Fruit fly (Drosophila melanogaster) whole organism, embryonic: ENCODE results near the gene CNPYb.

ENCODE experiments used
- ATbp ChIP-seq: fragments of 200-800 bp; sonication (Bioruptor generic); optimal IDR thresholded peaks from 2 replicates; lab custom pipeline; 2017; ENCODE audit warnings: missing biosample characterization, mild to moderate bottlenecking, missing genetic modification characterization, missing genetic modification reagents
- Aef1 ChIP-seq: fragments of 200-800 bp; sonication (Bioruptor generic); IDR thresholded peaks from 3 replicates; pipeline ENCODE4 v1.3.6; 2022; ENCODE audit warnings: missing biosample characterization, missing genetic modification characterization
- CG10543 ChIP-seq: fragments of 200-800 bp; sonication (Bioruptor generic); optimal IDR thresholded peaks from 3 replicates; lab custom pipeline; 2017; ENCODE audit warnings: missing biosample characterization, mild to moderate bottlenecking, missing genetic modification characterization, moderate library complexity
- CG10979 ChIP-seq: fragments of 200-800 bp; sonication (Bioruptor generic); optimal IDR thresholded peaks from 2 replicates; lab custom pipeline; 2018; ENCODE audit warnings: missing biosample characterization, mild to moderate bottlenecking, missing genetic modification characterization, moderate library complexity
- CG11093 ChIP-seq: fragments of 200-800 bp; sonication (Bioruptor generic); IDR thresholded peaks from 3 replicates; pipeline ENCODE4 v1.3.6; 2022; ENCODE audit warnings: missing biosample characterization, missing genetic modification characterization
- CG11247 ChIP-seq: fragments of 200-800 bp; sonication (Bioruptor generic); IDR thresholded peaks from 2 replicates; pipeline ENCODE4 v1.3.6; 2022; ENCODE audit warnings: missing biosample characterization, missing genetic modification characterization
- CG1529 ChIP-seq: fragments of 200-800 bp; sonication (Bioruptor generic); optimal IDR thresholded peaks from 3 replicates; lab custom pipeline; 2018; ENCODE audit warnings: missing biosample characterization, missing genetic modification characterization
- CG16779 ChIP-seq: fragments of 200-800 bp; sonication (Bioruptor generic); IDR thresholded peaks from 2 replicates; pipeline ENCODE4 v1.3.6; 2022; ENCODE audit warnings: missing biosample characterization, missing genetic modification characterization
- CG16813 ChIP-seq: fragments of 200-800 bp; sonication (Bioruptor generic); IDR thresholded peaks from 3 replicates; pipeline ENCODE4 v1.3.6; 2022; ENCODE audit warnings: missing biosample characterization, missing genetic modification characterization; ENCODE audit not compliant: partially characterized antibody
- CG16815 ChIP-seq: fragments of 200-800 bp; sonication (Bioruptor generic); optimal IDR thresholded peaks from 3 replicates; lab custom pipeline; 2017; ENCODE audit warnings: missing biosample characterization, mild to moderate bottlenecking, missing genetic modification characterization
- CG17361 ChIP-seq: fragments of 200-800 bp; sonication (Bioruptor generic); IDR thresholded peaks from 3 replicates; pipeline ENCODE4 v1.3.6; 2022; ENCODE audit warnings: missing biosample characterization, missing genetic modification characterization
- CG18262 ChIP-seq: fragments of 200-800 bp; optimal IDR thresholded peaks from 3 replicates; lab custom pipeline; 2019; ENCODE audit warnings: missing biosample characterization, mild to moderate bottlenecking, missing genetic modification characterization, moderate library complexity
- CG4404 ChIP-seq: fragments of 200-800 bp; sonication (Bioruptor generic); IDR thresholded peaks from 2 replicates; pipeline ENCODE4 v1.3.6; 2022; ENCODE audit warnings: missing biosample characterization, missing genetic modification characterization
- CG6654 ChIP-seq: fragments of 200-800 bp; sonication (Bioruptor generic); optimal IDR thresholded peaks from 2 replicates; lab custom pipeline; 2017; ENCODE audit warnings: missing biosample characterization, mild to moderate bottlenecking, missing genetic modification characterization
- CG6791 ChIP-seq: fragments of 200-800 bp; sonication (Bioruptor generic); IDR thresholded peaks from 3 replicates; pipeline ENCODE4 v1.3.6; 2022; ENCODE audit warnings: missing biosample characterization, missing genetic modification characterization; ENCODE audit not compliant: partially characterized antibody
- CG7357 ChIP-seq: fragments of 200-800 bp; sonication (Bioruptor generic); IDR thresholded peaks from 3 replicates; pipeline ENCODE4 v1.3.6; 2022; ENCODE audit warnings: missing biosample characterization, missing genetic modification characterization
- CG7556 ChIP-seq: fragments of 200-800 bp; sonication (Bioruptor generic); optimal IDR thresholded peaks from 2 replicates; lab custom pipeline; 2017; ENCODE audit warnings: missing biosample characterization, mild to moderate bottlenecking, missing genetic modification characterization
- CG7786 ChIP-seq: fragments of 200-800 bp; sonication (Bioruptor generic); optimal IDR thresholded peaks from 2 replicates; lab custom pipeline; 2016; ENCODE audit warnings: missing biosample characterization, missing genetic modification characterization
- CG8478 ChIP-seq: fragments of >200 bp; optimal IDR thresholded peaks from 2 replicates; lab custom pipeline; 2018
- Dek ChIP-seq: fragments of 200-800 bp; sonication (Bioruptor generic); optimal IDR thresholded peaks from 3 replicates; lab custom pipeline; 2019; ENCODE audit warnings: missing biosample characterization, mild to moderate bottlenecking, missing genetic modification characterization, moderate library complexity
- GATAe ChIP-seq: fragments of 200-800 bp; sonication (Bioruptor generic); conservative IDR thresholded peaks from 2 replicates; pipeline ENCODE4 v1.3.6; 2022; ENCODE audit warnings: missing biosample characterization, missing genetic modification characterization
- Gsc ChIP-seq: fragments of 200-800 bp; sonication (Bioruptor generic); IDR thresholded peaks from 2 replicates; pipeline ENCODE4 v1.3.6; 2022; ENCODE audit warnings: missing biosample characterization, missing genetic modification characterization
- Gug ChIP-seq: fragments of 200-800 bp; sonication (Bioruptor generic); IDR thresholded peaks from 4 replicates; pipeline ENCODE4 v1.3.6; 2022; ENCODE audit warnings: missing biosample characterization, missing genetic modification characterization
- H15 ChIP-seq: fragments of 200-800 bp; sonication (Bioruptor generic); IDR thresholded peaks from 3 replicates; pipeline ENCODE4 v1.3.6; 2022; ENCODE audit warnings: missing biosample characterization, missing genetic modification characterization
- HHEX ChIP-seq: fragments of 200-800 bp; sonication (Bioruptor generic); optimal IDR thresholded peaks from 3 replicates; lab custom pipeline; 2017; ENCODE audit warnings: missing biosample characterization, mild to moderate bottlenecking, missing genetic modification characterization, missing genetic modification reagents
- HLH4C ChIP-seq: fragments of 200-800 bp; sonication (Bioruptor generic); IDR thresholded peaks from 3 replicates; pipeline ENCODE4 v1.3.6; 2022; ENCODE audit warnings: missing biosample characterization, missing genetic modification characterization; ENCODE audit not compliant: partially characterized antibody
- Hand ChIP-seq: fragments of 200-800 bp; sonication (Bioruptor generic); optimal IDR thresholded peaks from 2 replicates; lab custom pipeline; 2017; ENCODE audit warnings: mild to moderate bottlenecking, missing biosample characterization, missing genetic modification reagents, missing genetic modification characterization
- Hsf ChIP-seq: fragments of 200-800 bp; sonication (Bioruptor generic); optimal IDR thresholded peaks from 3 replicates; lab custom pipeline; 2016; ENCODE audit warnings: missing biosample characterization, missing genetic modification characterization
- Med ChIP-seq: fragments of 200-800 bp; sonication (Bioruptor generic); peaks from one replicate; lab custom pipeline; 2016; ENCODE audit warnings: missing biosample characterization, missing genetic modification characterization, mild to moderate bottlenecking, inconsistent platforms, moderate library complexity
- Sox102F ChIP-seq: fragments of 200-800 bp; sonication (Bioruptor generic); optimal IDR thresholded peaks from 2 replicates; lab custom pipeline; 2018; ENCODE audit warnings: missing biosample characterization, mild to moderate bottlenecking, missing genetic modification characterization, moderate library complexity
- ase ChIP-seq: fragments of 200-800 bp; sonication (Bioruptor generic); IDR thresholded peaks from 3 replicates; pipeline ENCODE4 v1.3.6; 2022; ENCODE audit warnings: missing biosample characterization, missing genetic modification characterization
- bbx ChIP-seq: fragments of 200-800 bp; sonication (Bioruptor generic); IDR thresholded peaks from 2 replicates; pipeline ENCODE4 v1.3.6; 2022; ENCODE audit warnings: missing biosample characterization, missing genetic modification characterization; ENCODE audit not compliant: partially characterized antibody
- chif ChIP-seq, 2 experiments: fragments of 200-800 bp; sonication (Bioruptor generic); optimal IDR thresholded peaks; 3 replicates each; lab custom pipeline; 2016; ENCODE audit warnings: missing biosample characterization in 2 of 2, missing genetic modification characterization in 2 of 2
- cwo ChIP-seq: fragments of 200-800 bp; sonication (Bioruptor generic); optimal IDR thresholded peaks from 3 replicates; lab custom pipeline; 2017; ENCODE audit warnings: missing biosample characterization, missing genetic modification characterization, mild to moderate bottlenecking, moderate library complexity, missing genetic modification reagents
- dimm ChIP-seq: fragments of 200-800 bp; sonication (Bioruptor generic); IDR thresholded peaks from 2 replicates; pipeline ENCODE4 v1.3.6; 2022; ENCODE audit warnings: missing biosample characterization, missing genetic modification characterization
- eyg ChIP-seq: fragments of 200-800 bp; sonication (Bioruptor generic); optimal IDR thresholded peaks from 3 replicates; lab custom pipeline; 2016; ENCODE audit warnings: missing biosample characterization, missing genetic modification characterization
- gem ChIP-seq: fragments of 200-800 bp; sonication (Bioruptor generic); optimal IDR thresholded peaks from 2 replicates; lab custom pipeline; 2019; ENCODE audit warnings: missing biosample characterization, mild to moderate bottlenecking, missing genetic modification characterization, moderate library complexity
- kah ChIP-seq: fragments of 200-800 bp; sonication (Bioruptor generic); optimal IDR thresholded peaks from 2 replicates; lab custom pipeline; 2018; ENCODE audit warnings: missing biosample characterization, mild to moderate bottlenecking, missing genetic modification characterization
- lab ChIP-seq: fragments of 200-800 bp; sonication (Bioruptor generic); optimal IDR thresholded peaks from 3 replicates; lab custom pipeline; 2017; ENCODE audit warnings: missing biosample characterization, missing genetic modification characterization, mild to moderate bottlenecking, moderate library complexity, missing genetic modification reagents
- org-1 ChIP-seq: fragments of 200-800 bp; sonication (Bioruptor generic); optimal IDR thresholded peaks from 2 replicates; lab custom pipeline; 2017; ENCODE audit warnings: missing biosample characterization, missing genetic modification characterization
- p53 ChIP-seq: fragments of 200-800 bp; sonication (Bioruptor generic); optimal IDR thresholded peaks from 2 replicates; lab custom pipeline; 2016; ENCODE audit warnings: missing biosample characterization, missing genetic modification characterization
- pho ChIP-seq: fragments of 200-800 bp; sonication (Bioruptor generic); optimal IDR thresholded peaks from 2 replicates; lab custom pipeline; 2016; ENCODE audit warnings: missing biosample characterization, missing genetic modification characterization
- phol ChIP-seq: fragments of 200-800 bp; sonication (Bioruptor generic); optimal IDR thresholded peaks from 3 replicates; lab custom pipeline; 2018; ENCODE audit warnings: missing biosample characterization, mild to moderate bottlenecking, missing genetic modification characterization, moderate library complexity
- psq ChIP-seq: fragments of 200-800 bp; sonication (Bioruptor generic); optimal IDR thresholded peaks from 2 replicates; lab custom pipeline; 2017; ENCODE audit warnings: missing biosample characterization, missing genetic modification characterization
- run ChIP-seq: fragments of 200-800 bp; sonication (Bioruptor generic); optimal IDR thresholded peaks from 3 replicates; lab custom pipeline; 2018; ENCODE audit warnings: missing biosample characterization, mild to moderate bottlenecking, missing genetic modification characterization
- slbo ChIP-seq: fragments of 200-800 bp; sonication (Bioruptor generic); IDR thresholded peaks from 2 replicates; pipeline ENCODE4 v1.3.6; 2022; ENCODE audit warnings: missing biosample characterization, missing genetic modification characterization
- sob ChIP-seq: fragments of 200-800 bp; sonication (Bioruptor generic); IDR thresholded peaks from 2 replicates; pipeline ENCODE4 v1.3.6; 2022; ENCODE audit warnings: missing biosample characterization, missing genetic modification characterization
- sqz ChIP-seq: fragments of 200-800 bp; sonication (Bioruptor generic); optimal IDR thresholded peaks from 3 replicates; lab custom pipeline; 2018; ENCODE audit warnings: missing biosample characterization, mild to moderate bottlenecking, missing genetic modification characterization
- sr ChIP-seq: fragments of 200-800 bp; sonication (Bioruptor generic); IDR thresholded peaks from 3 replicates; pipeline ENCODE4 v1.3.6; 2022; ENCODE audit warnings: missing biosample characterization, missing genetic modification characterization

CNPYb gene

DNA sequence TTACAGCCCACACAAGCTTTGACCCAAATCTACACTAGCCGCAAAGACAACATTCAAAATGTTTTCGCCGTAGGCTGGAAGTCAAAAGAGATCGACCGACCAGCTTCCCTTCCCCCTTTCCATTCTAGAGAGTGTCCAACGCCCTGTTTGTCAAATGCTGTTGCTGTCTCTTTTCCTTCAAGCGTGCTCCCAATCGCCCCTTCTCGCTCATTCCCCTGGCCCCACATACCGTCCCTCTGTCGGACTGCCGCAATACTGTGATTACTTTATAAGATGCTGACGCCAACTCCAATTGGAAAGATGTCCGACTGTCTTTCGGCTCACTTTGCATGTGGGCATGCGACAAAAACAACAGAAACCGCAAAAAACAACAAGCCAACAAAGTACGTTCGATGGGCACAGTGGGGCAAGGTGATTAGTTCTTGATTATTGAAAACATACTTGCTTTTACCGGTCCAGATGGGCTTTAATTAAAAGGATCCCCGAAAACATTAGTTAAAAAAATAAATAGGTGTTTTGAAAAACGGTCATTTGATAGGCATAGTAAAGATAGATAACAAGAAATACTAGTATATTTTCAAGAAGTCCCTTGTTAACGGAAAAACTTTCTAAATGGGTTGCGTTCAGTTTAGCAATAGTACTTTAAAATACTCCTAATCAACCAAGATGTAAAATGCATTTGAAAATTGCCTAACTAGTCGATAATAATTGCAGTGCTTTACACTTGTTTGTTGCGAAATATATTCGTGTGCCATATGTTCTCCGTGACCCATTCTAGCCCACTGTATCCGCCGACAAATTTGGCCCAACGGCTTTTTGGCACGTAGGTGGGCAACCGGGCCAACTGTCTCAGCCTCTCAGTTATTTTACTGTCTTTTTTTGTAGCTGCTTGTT is 16.0 kb downstream of the CNPYb start (continued):
- TF ChIP-seq CG7357 (GFP tag; lab: Robert Waterston, UW) (no peak), ase (GFP tag; lab: Robert Waterston, UW) (no peak), sob (no peak), Dek (tag; lab: Kevin White, UChicago) (peak; percentile 0), CG16813 (GFP tag; lab: Robert Waterston, UW) (no peak), chif (GFP tag; optimal IDR thresholded peaks at IDR 0.05; lab: Kevin White, UChicago) (peak; percentile 6 to 42), Gug (GFP tag; lab: Robert Waterston, UW) (no peak), Med (GFP tag; lab: Kevin White, UChicago) (peak; percentile 76), CG6791 (GFP tag; lab: Robert Waterston, UW) (no peak), CG16779 (GFP tag; lab: Robert Waterston, UW) (no peak), kah (GFP tag; lab: Kevin White, UChicago) (no peak), GATAe (GFP tag; lab: Robert Waterston, UW) (no peak), CG8478 (peak; percentile 72), HHEX (GFP tag; lab: Kevin White, UChicago) (peak; percentile 25), slbo (GFP tag; lab: Robert Waterston, UW) (peak; percentile 23; the same call in 1 of the 2 replicates), Sox102F (peak; percentile 36), pho (GFP tag; lab: Kevin White, UChicago) (peak; percentile 28), dimm (GFP tag; lab: Robert Waterston, UW) (no peak), gem (tag; lab: Kevin White, UChicago) (peak; percentile 66), run (no peak), sr (peak; percentile 52), CG1529 (peak; percentile 31), CG10979 (tag; lab: Kevin White, UChicago) (peak; percentile 12), p53 (no peak), CG6654 (GFP tag; lab: Kevin White, UChicago) (no peak), bbx (no peak), HLH4C (GFP tag; lab: Robert Waterston, UW) (no peak), Hsf (GFP tag; lab: Kevin White, UChicago) (peak; percentile 42), CG11093 (GFP tag; lab: Robert Waterston, UW) (no peak), eyg (GFP tag; lab: Kevin White, UChicago) (peak; percentile 38), CG4404 (GFP tag; lab: Robert Waterston, UW) (no peak), Hand (GFP tag; lab: Kevin White, UChicago) (no peak), lab (GFP tag; lab: Kevin White, UChicago) (peak; percentile 16), CG11247 (GFP tag; lab: Robert Waterston, UW) (no peak), Gsc (GFP tag; lab: Robert Waterston, UW) (no peak), Aef1 (GFP tag; lab: Robert Waterston, UW) (no peak), CG10543 (GFP tag; lab: Kevin White, UChicago) (no peak), CG16815 (GFP tag; lab: Kevin White, UChicago) (peak; percentile 21), CG7786 (GFP tag; lab: Kevin White, UChicago) (no peak), CG17361 (GFP tag; lab: Robert Waterston, UW) (peak; percentile 65; the same call in 2 of the 3 replicates), sqz (GFP tag; lab: Kevin White, UChicago) (no peak), org-1 (GFP tag; lab: Kevin White, UChicago) (peak; percentile 56), ATbp (GFP tag; lab: Kevin White, UChicago) (no peak), phol (tag; lab: Kevin White, UChicago) (peak; percentile 56), psq (GFP tag; lab: Kevin White, UChicago) (no peak), CG18262 (peak; percentile 54), CG7556 (GFP tag; lab: Kevin White, UChicago) (peak; percentile 78), H15 (no peak), cwo (GFP tag; lab: Kevin White, UChicago) (peak; percentile 1)
